Fruit fly (Drosophila melanogaster) Kc167 (cell line): ENCODE results near the gene CG8066.

Experiments used
- Myc ChIP-seq: fragments of >200 bp; optimal IDR thresholded peaks from 2 replicates; lab custom pipeline; 2017; ENCODE audit warnings: missing external identifiers
- Sin3A ChIP-seq: fragments of >200 bp; optimal IDR thresholded peaks from 2 replicates; lab custom pipeline; 2018; ENCODE audit warnings: missing external identifiers
- h ChIP-seq: fragments of >200 bp; optimal IDR thresholded peaks from 3 replicates; lab custom pipeline; 2018; ENCODE audit warnings: missing external identifiers
- ttk ChIP-seq: sonication (Bioruptor generic); optimal IDR thresholded peaks from 2 replicates; lab custom pipeline; 2017; ENCODE audit warnings: missing external identifiers

DNA sequence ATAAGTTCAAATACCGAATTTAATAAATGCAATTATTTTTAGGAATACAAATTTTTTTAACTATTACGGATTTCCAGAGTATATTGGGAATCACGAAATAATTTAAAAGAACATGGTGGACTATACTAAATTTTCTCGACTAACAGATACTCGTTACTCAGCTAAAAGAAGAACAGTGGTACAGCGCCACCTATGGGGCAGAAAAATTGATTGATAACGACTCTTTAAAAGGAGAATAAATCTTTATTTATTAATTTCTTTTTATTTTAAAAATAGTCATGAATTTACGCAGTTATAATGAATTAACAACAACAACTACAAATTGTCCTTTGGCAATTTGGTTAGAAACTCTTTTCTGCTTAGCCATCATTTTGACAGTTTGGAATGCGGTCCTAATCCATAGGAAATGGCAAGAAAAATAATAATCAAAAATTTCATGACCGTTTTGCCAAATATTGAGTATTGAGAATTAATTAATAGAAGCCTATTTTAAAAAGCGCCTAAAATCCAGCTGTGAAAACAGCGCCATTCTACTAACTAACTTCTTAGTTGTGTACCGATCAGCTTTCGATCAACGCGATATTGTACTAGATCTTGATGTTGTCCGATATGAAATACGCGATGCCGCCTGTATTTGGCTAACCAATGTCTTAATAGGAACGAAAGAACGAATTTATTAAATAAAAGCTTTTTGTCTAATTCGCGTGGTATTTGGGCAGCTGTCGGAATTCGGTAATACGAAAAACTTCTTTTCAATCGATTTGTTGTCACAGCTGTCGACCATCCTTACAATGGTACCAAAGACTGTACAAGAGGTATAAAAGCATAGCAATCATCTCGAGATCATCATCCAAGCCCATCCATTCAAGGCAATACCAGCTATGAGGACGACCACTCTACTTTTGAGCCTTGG is 3.3 kb downstream of the CG8066 start, which contains the start of gene CG14852:
- TF ChIP-seq Sin3A (lab: Kevin White, UChicago) (no peak), Myc (no peak), h (no peak), ttk (lab: Kevin White, UChicago) (no peak)
